Worm (Caenorhabditis elegans): ENCODE results near the gene F28E10.4.

DNA sequence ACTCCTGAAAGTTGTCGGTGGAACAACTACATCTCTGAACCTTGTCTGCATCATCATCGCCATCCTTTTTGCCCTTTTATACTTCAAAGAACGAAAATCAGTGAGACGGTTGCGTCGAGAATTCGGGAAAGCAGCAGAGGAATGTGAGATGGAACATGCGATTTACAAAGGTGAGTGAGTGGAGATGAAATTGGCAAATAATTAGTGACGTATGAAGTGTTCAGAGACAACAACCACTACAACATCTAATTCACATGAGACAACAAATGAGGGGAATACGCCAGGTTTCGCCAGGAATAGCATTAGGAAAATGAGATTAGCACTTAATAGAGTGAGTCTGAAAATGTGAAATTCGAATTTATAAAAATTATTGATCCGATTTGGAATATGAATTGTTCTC lies 2.7 kb downstream of the F28E10.4 start:
- no peak for TF ChIP-seq ztf-26 (tag; optimal IDR thresholded peaks at IDR 0.05)
- TF ChIP-seq ama-1 (optimal IDR thresholded peaks at IDR 0.05), result no peak
- TF ChIP-seq ama-1 (GFP tag; optimal IDR thresholded peaks at IDR 0.05), result no peak
- TF ChIP-seq ceh-100 (GFP tag; IDR thresholded peaks at IDR 0.05), result no peak
- TF ChIP-seq tbx-9 (tag; optimal IDR thresholded peaks at IDR 0.05; ENCODE audit: borderline replicate concordance), result no peak
- no peak for TF ChIP-seq dox-1 (GFP tag; IDR thresholded peaks at IDR 0.05)

All from whole organism, young adult.